Fruit fly (Drosophila melanogaster) whole organism, embryonic: ENCODE data around the gene Rab19.

Experiments used
- C15 ChIP-seq: fragments of 200-800 bp; sonication (Bioruptor generic); IDR thresholded peaks from 3 replicates; pipeline ENCODE4 v1.3.6; 2022; ENCODE audit warnings: missing biosample characterization, missing genetic modification characterization
- CG13624 ChIP-seq: fragments of 200-800 bp; sonication (Bioruptor generic); optimal IDR thresholded peaks from 2 replicates; lab custom pipeline; 2016; ENCODE audit warnings: missing biosample characterization, missing genetic modification characterization
- CG14860 ChIP-seq: fragments of 200-800 bp; sonication (Bioruptor generic); IDR thresholded peaks from 3 replicates; pipeline ENCODE4 v1.3.6; 2022; ENCODE audit warnings: missing biosample characterization, missing genetic modification characterization; ENCODE audit not compliant: partially characterized antibody
- CG15073 ChIP-seq: fragments of 200-800 bp; sonication (Bioruptor generic); optimal IDR thresholded peaks from 2 replicates; lab custom pipeline; 2016; ENCODE audit warnings: missing biosample characterization, missing genetic modification characterization
- CG15479 ChIP-seq: fragments of 200-800 bp; sonication (Bioruptor generic); optimal IDR thresholded peaks from 3 replicates; lab custom pipeline; 2019; ENCODE audit warnings: missing biosample characterization, mild to moderate bottlenecking, missing genetic modification characterization, moderate library complexity
- CG15514 ChIP-seq: fragments of 200-800 bp; sonication (Bioruptor generic); optimal IDR thresholded peaks from 3 replicates; lab custom pipeline; 2017; ENCODE audit warnings: missing biosample characterization, missing genetic modification characterization, mild to moderate bottlenecking, moderate library complexity, missing genetic modification reagents
- CG15696 ChIP-seq: fragments of 200-800 bp; sonication (Bioruptor generic); optimal IDR thresholded peaks from 2 replicates; lab custom pipeline; 2019; ENCODE audit warnings: missing biosample characterization, mild to moderate bottlenecking, missing genetic modification characterization, moderate library complexity
- CG17328 ChIP-seq: fragments of 200-800 bp; sonication (Bioruptor generic); IDR thresholded peaks from 2 replicates; pipeline ENCODE4 v1.3.6; 2022; ENCODE audit warnings: missing biosample characterization, missing genetic modification characterization
- CG34376 ChIP-seq: fragments of 200-800 bp; sonication (Bioruptor generic); optimal IDR thresholded peaks from 2 replicates; lab custom pipeline; 2018; ENCODE audit warnings: missing biosample characterization, mild to moderate bottlenecking, missing genetic modification characterization
- CG3726 ChIP-seq: fragments of 200-800 bp; sonication (Bioruptor generic); IDR thresholded peaks from 3 replicates; pipeline ENCODE4, ENCODE4 v1.3.6; 2022; ENCODE audit warnings: missing biosample characterization, missing genetic modification characterization
- CG4360 ChIP-seq: fragments of 200-800 bp; sonication (Bioruptor generic); IDR thresholded peaks from 2 replicates; pipeline ENCODE4 v1.3.6; 2022; ENCODE audit warnings: missing biosample characterization, missing genetic modification characterization
- CG6683 ChIP-seq: fragments of 200-800 bp; sonication (Bioruptor generic); optimal IDR thresholded peaks from 2 replicates; lab custom pipeline; 2017; ENCODE audit warnings: missing biosample characterization, mild to moderate bottlenecking, missing genetic modification characterization, missing genetic modification reagents
- CG6791 ChIP-seq: fragments of 200-800 bp; sonication (Bioruptor generic); IDR thresholded peaks from 3 replicates; pipeline ENCODE4 v1.3.6; 2022; ENCODE audit warnings: missing biosample characterization, missing genetic modification characterization; ENCODE audit not compliant: partially characterized antibody
- CG8359 ChIP-seq: fragments of 200-800 bp; sonication (Bioruptor generic); optimal IDR thresholded peaks from 2 replicates; lab custom pipeline; 2017; ENCODE audit warnings: missing biosample characterization, mild to moderate bottlenecking, missing genetic modification characterization, borderline replicate concordance
- CG8388 ChIP-seq: fragments of 200-800 bp; sonication (Bioruptor generic); optimal IDR thresholded peaks from 2 replicates; lab custom pipeline; 2019; ENCODE audit warnings: missing biosample characterization, mild to moderate bottlenecking, missing genetic modification characterization, moderate library complexity
- CG9437 ChIP-seq: fragments of 200-800 bp; sonication (Bioruptor generic); optimal IDR thresholded peaks from 2 replicates; lab custom pipeline; 2018; ENCODE audit warnings: missing biosample characterization, mild to moderate bottlenecking, missing genetic modification characterization
- CoRest ChIP-seq: fragments of 200-800 bp; sonication (Bioruptor generic); optimal IDR thresholded peaks from 3 replicates; lab custom pipeline; 2018; ENCODE audit warnings: missing biosample characterization, mild to moderate bottlenecking, missing genetic modification characterization, moderate library complexity
- D19A ChIP-seq: fragments of 200-800 bp; optimal IDR thresholded peaks from 3 replicates; lab custom pipeline; 2019; ENCODE audit warnings: missing biosample characterization, mild to moderate bottlenecking, missing genetic modification characterization, moderate library complexity
- Ets97D ChIP-seq: fragments of 200-800 bp; sonication (Bioruptor generic); optimal IDR thresholded peaks from 3 replicates; lab custom pipeline; 2016; ENCODE audit warnings: missing biosample characterization, missing genetic modification characterization
- Hr78 ChIP-seq, 2 experiments: fragments of 200-800 bp in 1 of 2; fragments of >200 bp in 1 of 2; sonication (Bioruptor generic) in 1 of 2; optimal IDR thresholded peaks; 2 replicates each; lab custom pipeline; 2017 to 2019; ENCODE audit warnings: missing biosample characterization in 2 of 2, missing genetic modification characterization in 2 of 2, mild to moderate bottlenecking in 1 of 2, moderate library complexity in 1 of 2
- MTF-1 ChIP-seq: fragments of 200-800 bp; sonication (Bioruptor generic); optimal IDR thresholded peaks from 2 replicates; lab custom pipeline; 2018; ENCODE audit warnings: missing biosample characterization, mild to moderate bottlenecking, missing genetic modification characterization, borderline replicate concordance
- Med ChIP-seq: fragments of 200-800 bp; sonication (Bioruptor generic); peaks from one replicate; lab custom pipeline; 2016; ENCODE audit warnings: missing biosample characterization, missing genetic modification characterization, mild to moderate bottlenecking, inconsistent platforms, moderate library complexity
- Myb ChIP-seq: fragments of 200-800 bp; sonication (Bioruptor generic); optimal IDR thresholded peaks from 2 replicates; lab custom pipeline; 2016; ENCODE audit warnings: missing biosample characterization, missing genetic modification characterization
- Pdp1 ChIP-seq, 2 experiments: fragments of 200-800 bp; sonication (Bioruptor generic); optimal IDR thresholded peaks; 3 replicates each; lab custom pipeline; 2016; ENCODE audit warnings: missing biosample characterization in 2 of 2, missing genetic modification characterization in 2 of 2, mild to moderate bottlenecking in 1 of 2, moderate library complexity in 1 of 2
- Ptx1 ChIP-seq: fragments of 200-800 bp; sonication (Bioruptor generic); IDR thresholded peaks from 2 replicates; pipeline ENCODE4 v1.3.6; 2022; ENCODE audit warnings: missing biosample characterization, missing genetic modification characterization
- Taf1 ChIP-seq: fragments of 200-800 bp; sonication (Bioruptor generic); IDR thresholded peaks from 2 replicates; pipeline ENCODE4 v1.3.6; 2022; ENCODE audit warnings: missing biosample characterization, missing genetic modification characterization
- Trl ChIP-seq, 3 experiments: fragments of >200 bp in 2 of 3; fragments of 200-800 bp in 1 of 3; sonication (Bioruptor generic) in 1 of 3; optimal IDR thresholded peaks; 2 replicates in 1 of 3; 3 replicates in 2 of 3; lab custom pipeline; 2016 to 2017; ENCODE audit warnings: missing biosample characterization in 1 of 3, missing genetic modification characterization in 1 of 3
- bowl ChIP-seq: fragments of 200-800 bp; sonication (Bioruptor generic); IDR thresholded peaks from 2 replicates; pipeline ENCODE4 v1.3.6; 2022; ENCODE audit warnings: missing biosample characterization, missing genetic modification characterization
- corto ChIP-seq: fragments of 200-800 bp; sonication (Bioruptor generic); optimal IDR thresholded peaks from 2 replicates; lab custom pipeline; 2016; ENCODE audit warnings: missing biosample characterization, mild to moderate bottlenecking, missing genetic modification characterization, moderate library complexity
- dmrt99B ChIP-seq: fragments of 200-800 bp; sonication (Bioruptor generic); optimal IDR thresholded peaks from 2 replicates; lab custom pipeline; 2018; ENCODE audit warnings: missing biosample characterization, mild to moderate bottlenecking, missing genetic modification characterization, moderate library complexity
- ewg ChIP-seq: fragments of 200-800 bp; sonication (Bioruptor generic); optimal IDR thresholded peaks from 3 replicates; lab custom pipeline; 2017; ENCODE audit warnings: mild to moderate bottlenecking, missing biosample characterization, missing genetic modification reagents, missing genetic modification characterization
- exex ChIP-seq: fragments of 200-800 bp; sonication (Bioruptor generic); optimal IDR thresholded peaks from 4 replicates; lab custom pipeline; 2018; ENCODE audit warnings: missing biosample characterization, mild to moderate bottlenecking, missing genetic modification characterization, moderate library complexity
- gcm2 ChIP-seq: fragments of 200-800 bp; sonication (Bioruptor generic); optimal IDR thresholded peaks from 2 replicates; lab custom pipeline; 2016; ENCODE audit warnings: missing biosample characterization, missing genetic modification characterization
- grn ChIP-seq: fragments of 200-800 bp; sonication (Bioruptor generic); optimal IDR thresholded peaks from 3 replicates; lab custom pipeline; 2017; ENCODE audit warnings: missing biosample characterization, missing genetic modification characterization
- lab ChIP-seq: fragments of 200-800 bp; sonication (Bioruptor generic); optimal IDR thresholded peaks from 3 replicates; lab custom pipeline; 2017; ENCODE audit warnings: missing biosample characterization, missing genetic modification characterization, mild to moderate bottlenecking, moderate library complexity, missing genetic modification reagents
- lbe ChIP-seq: fragments of 200-800 bp; sonication (Bioruptor generic); optimal IDR thresholded peaks from 2 replicates; lab custom pipeline; 2016; ENCODE audit warnings: missing biosample characterization, mild to moderate bottlenecking, missing genetic modification characterization
- pfk ChIP-seq: fragments of 200-800 bp; sonication (Bioruptor generic); optimal IDR thresholded peaks from 2 replicates; lab custom pipeline; 2018; ENCODE audit warnings: missing biosample characterization, mild to moderate bottlenecking, missing genetic modification characterization, moderate library complexity
- phol ChIP-seq: fragments of 200-800 bp; sonication (Bioruptor generic); optimal IDR thresholded peaks from 3 replicates; lab custom pipeline; 2018; ENCODE audit warnings: missing biosample characterization, mild to moderate bottlenecking, missing genetic modification characterization, moderate library complexity
- sd ChIP-seq: fragments of 200-800 bp; sonication (Bioruptor generic); optimal IDR thresholded peaks from 3 replicates; lab custom pipeline; 2018; ENCODE audit warnings: missing biosample characterization, mild to moderate bottlenecking, missing genetic modification characterization, moderate library complexity
- slbo ChIP-seq: fragments of 200-800 bp; sonication (Bioruptor generic); IDR thresholded peaks from 2 replicates; pipeline ENCODE4 v1.3.6; 2022; ENCODE audit warnings: missing biosample characterization, missing genetic modification characterization
- sug ChIP-seq: fragments of 200-800 bp; optimal IDR thresholded peaks from 2 replicates; lab custom pipeline; 2019; ENCODE audit warnings: missing biosample characterization, mild to moderate bottlenecking, missing genetic modification characterization, moderate library complexity
- unpg ChIP-seq: fragments of 200-800 bp; sonication (Bioruptor generic); optimal IDR thresholded peaks from 3 replicates; lab custom pipeline; 2018; ENCODE audit warnings: missing biosample characterization, mild to moderate bottlenecking, missing genetic modification characterization, moderate library complexity
- wek ChIP-seq: fragments of 200-800 bp; sonication (Bioruptor generic); optimal IDR thresholded peaks from 3 replicates; lab custom pipeline; 2018; ENCODE audit warnings: missing biosample characterization, mild to moderate bottlenecking, missing genetic modification characterization, moderate library complexity

Gene Rab19

dm6 chr3L:8295227-8295626, 1.6 kb upstream of the Rab19 start, which contains the start of gene CG7201:
Gene CG7201, minus strand, starts transcription at chr3L:8295327.
- no peak for TF ChIP-seq CG14860 (GFP tag; lab: Robert Waterston, UW)
- TF ChIP-seq Myb (GFP tag; lab: Kevin White, UChicago): no peak
- TF ChIP-seq unpg (GFP tag; lab: Kevin White, UChicago): no peak
- TF ChIP-seq sd (tag; lab: Kevin White, UChicago): no peak
- no peak for TF ChIP-seq Trl (optimal IDR thresholded peaks at IDR 0.05; lab: Kevin White, UChicago)
- no peak for TF ChIP-seq Trl (GFP tag; optimal IDR thresholded peaks at IDR 0.05; lab: Kevin White, UChicago)
- no peak for TF ChIP-seq CG6791 (GFP tag; lab: Robert Waterston, UW)
- no peak for TF ChIP-seq CG17328 (GFP tag; lab: Robert Waterston, UW)
- no peak for TF ChIP-seq CoRest
- TF ChIP-seq ewg: no peak
- TF ChIP-seq wek (GFP tag; lab: Kevin White, UChicago): no peak

dm6 chr3L:8297488-8297887, 670 bp downstream of the Rab19 start:
- TF ChIP-seq Med (peak; percentile 56), exex (tag; lab: Kevin White, UChicago) (peak; percentile 65), lab (GFP tag; lab: Kevin White, UChicago) (peak; percentile 39), CG15479 (peak; percentile 63), Pdp1 (GFP tag; optimal IDR thresholded peaks at IDR 0.05; lab: Kevin White, UChicago) (peak in 1 of 2 experiments; percentile 1), D19A (no peak), bowl (GFP tag; lab: Robert Waterston, UW) (no peak), CG34376 (GFP tag; lab: Kevin White, UChicago) (peak; percentile 5), sug (peak; percentile 52), grn (GFP tag; lab: Kevin White, UChicago) (peak; percentile 7)
- TF ChIP-seq, all 482 proteins: peak for 8

- TF ChIP-seq gcm2 (GFP tag; lab: Kevin White, UChicago): peak; percentile 47
- TF ChIP-seq CG15514: peak; percentile 76
- TF ChIP-seq CG6683 (GFP tag; lab: Kevin White, UChicago): peak; percentile 43
- no peak for TF ChIP-seq MTF-1 (GFP tag; lab: Kevin White, UChicago)
- peak; percentile 68 for TF ChIP-seq Taf1 (GFP tag; lab: Robert Waterston, UW)
- TF ChIP-seq CG15073 (GFP tag; lab: Kevin White, UChicago): peak; percentile 23
- no peak for TF ChIP-seq Hr78 (GFP tag; optimal IDR thresholded peaks at IDR 0.05; lab: Kevin White, UChicago)
- TF ChIP-seq CG8359 (GFP tag; lab: Kevin White, UChicago): no peak
- no peak for TF ChIP-seq corto (GFP tag; lab: Kevin White, UChicago)
- TF ChIP-seq C15: peak; percentile 64; the same call in 1 of the 3 replicates
- TF ChIP-seq CG15696: peak; percentile 43
- TF ChIP-seq CG4360 (GFP tag; lab: Robert Waterston, UW): peak; percentile 85
- TF ChIP-seq dmrt99B (tag; lab: Kevin White, UChicago): no peak
- TF ChIP-seq CG8388 (GFP tag; lab: Kevin White, UChicago): peak; percentile 75
- TF ChIP-seq Ets97D: peak; percentile 77
- TF ChIP-seq CG3726 (GFP tag; lab: Robert Waterston, UW): peak; percentile 53; the same call in 1 of the 3 replicates
- TF ChIP-seq CG13624 (GFP tag; lab: Kevin White, UChicago): peak; percentile 42
- TF ChIP-seq pfk: no peak
- peak; percentile 91 for TF ChIP-seq Ptx1
- TF ChIP-seq CG9437: peak; percentile 59
- TF ChIP-seq Trl (optimal IDR thresholded peaks at IDR 0.05; lab: Kevin White, UChicago): no peak
- TF ChIP-seq Trl (GFP tag; optimal IDR thresholded peaks at IDR 0.05; lab: Kevin White, UChicago): peak; percentile 59
- peak; percentile 92 for TF ChIP-seq slbo (GFP tag; lab: Robert Waterston, UW)
- TF ChIP-seq unpg (GFP tag; lab: Kevin White, UChicago): peak; percentile 78
- peak; percentile 86 for TF ChIP-seq phol (tag; lab: Kevin White, UChicago)
- TF ChIP-seq lbe (GFP tag; lab: Kevin White, UChicago): peak; percentile 89
These were observed 2.7 kb downstream of the Rab19 start, which contains the start of the genes Arl5 and CG13671 for dm6 chr3L:8299224-8300130. Gene Arl5, minus strand, starts transcription at chr3L:8299839. Gene CG13671, plus strand, starts transcription at chr3L:8300064.
